Worm (Caenorhabditis elegans) whole organism, L4/young adult: ENCODE results near the gene F46C8.3.

Source experiments
- W03F9.2 ChIP-seq: fragments of 150-350 bp; optimal IDR thresholded peaks from 2 replicates; lab custom pipeline; 2014; ENCODE audit warnings: missing biosample characterization, missing genetic modification characterization
- dao-5 ChIP-seq: sonication (generic microtip); optimal IDR thresholded peaks from 2 replicates; lab custom pipeline; 2016; ENCODE audit warnings: missing genotype, missing genetic modification characterization, moderate library complexity, missing compliant biosample characterization
- him-1 ChIP-seq: sonication (generic microtip); optimal IDR thresholded peaks from 2 replicates; lab custom pipeline; 2016; ENCODE audit warnings: missing genotype, missing genetic modification reagents, missing genetic modification characterization, missing compliant biosample characterization

ce11 chrX:7561972-7562371 is 36.6 kb downstream of the F46C8.3 start:
- TF ChIP-seq W03F9.2 (tag; lab: Kevin White, UChicago) (no peak), him-1 (tag; lab: Kevin White, UChicago) (no peak), dao-5 (tag; lab: Kevin White, UChicago) (no peak)
